Worm (Caenorhabditis elegans): ENCODE results near the gene ets-7.

The ets-7 gene

DNA sequence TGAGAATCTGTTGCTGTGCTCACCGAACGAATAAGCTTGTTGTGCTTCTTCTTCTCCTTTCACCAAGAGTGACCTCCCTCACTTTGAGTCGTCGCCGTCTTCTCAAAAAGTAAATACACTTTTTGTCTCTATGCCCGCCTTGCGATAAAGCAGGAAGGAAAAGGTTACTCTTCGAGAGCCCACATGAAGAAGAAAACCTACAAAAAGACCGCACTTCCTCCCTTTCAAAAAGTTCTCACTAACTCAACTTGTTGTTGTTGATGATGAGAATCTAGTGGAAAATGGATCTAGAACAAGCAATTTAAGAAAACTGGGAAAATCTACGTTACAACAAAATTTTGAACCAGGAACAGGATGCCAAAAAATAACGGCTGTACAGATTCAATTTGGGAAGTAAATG is 31.9 kb upstream of the ets-7 start, which contains the start of gene C50E3.6:
Gene C50E3.6, minus strand, starts transcription at position 101 of the 400 bp plus-strand sequence.
- TF ChIP-seq ceh-13 (GFP tag; optimal IDR thresholded peaks at IDR 0.05) (no peak), scrt-1 (GFP tag; IDR thresholded peaks at IDR 0.05) (no peak), ama-1 (optimal IDR thresholded peaks at IDR 0.05) (no peak), pes-1 (GFP tag; IDR thresholded peaks at IDR 0.05) (no peak), B0310.2 (tag; optimal IDR thresholded peaks at IDR 0.05) (no peak), hmg-4 (GFP tag; optimal IDR thresholded peaks at IDR 0.05) (no peak)

DNA sequence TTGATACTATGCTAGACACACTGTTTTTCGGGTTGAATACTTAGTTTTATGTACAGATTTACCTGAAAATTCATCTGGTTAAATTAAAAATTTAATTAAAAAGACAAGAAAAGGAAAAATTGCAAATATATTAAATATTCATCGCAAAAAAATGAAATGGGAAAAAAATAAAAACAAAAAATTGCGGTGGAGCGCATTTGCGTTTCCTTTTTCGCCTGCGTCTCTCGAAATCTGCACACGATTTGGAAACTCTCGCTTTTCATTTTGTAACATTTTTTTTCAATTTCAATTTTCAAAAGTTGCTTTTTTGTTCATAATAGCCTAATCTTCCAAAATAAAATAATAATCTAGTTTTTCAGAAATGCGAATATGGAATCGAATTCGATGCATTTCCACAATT is 29.0 kb upstream of the ets-7 start, which contains the start of the genes F19F10.11 and C50E3.5:
Gene F19F10.11, minus strand, starts transcription at position 68 of the 400 bp plus-strand sequence.
Gene C50E3.5, plus strand, starts transcription at position 360 of the 400 bp plus-strand sequence.
- TF ChIP-seq hmbx-1 (tag; optimal IDR thresholded peaks at IDR 0.05): no peak
- TF ChIP-seq tbx-11 (GFP tag; IDR thresholded peaks at IDR 0.05): no peak
- no peak for TF ChIP-seq B0310.2 (tag; optimal IDR thresholded peaks at IDR 0.05)
- no peak for TF ChIP-seq scrt-1 (GFP tag; IDR thresholded peaks at IDR 0.05)
- TF ChIP-seq sea-1 (GFP tag; conservative IDR thresholded peaks at IDR 0.05): no peak
- TF ChIP-seq F13C5.2 (tag; optimal IDR thresholded peaks at IDR 0.05): peak; percentile 34
- no peak for TF ChIP-seq ama-1 (optimal IDR thresholded peaks at IDR 0.05)

DNA sequence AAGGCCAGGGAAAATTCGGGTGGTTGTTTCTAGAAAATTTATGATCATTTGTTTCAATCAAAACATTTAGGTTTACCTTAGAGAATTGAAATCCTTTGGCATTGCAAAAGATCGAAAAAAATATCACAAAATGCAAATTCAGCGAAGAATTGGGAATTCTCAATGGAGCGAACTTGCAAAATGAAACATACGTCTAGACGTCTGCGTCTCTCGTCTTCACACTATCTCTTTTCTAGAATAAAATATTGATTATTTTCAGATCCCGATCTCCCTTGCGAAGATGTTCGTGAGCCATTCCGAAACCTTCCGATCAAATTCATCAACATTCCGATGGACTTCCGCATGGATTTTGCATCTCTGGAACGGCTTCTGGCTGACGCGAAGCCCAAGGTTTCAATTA is 21.8 kb upstream of the ets-7 start, which contains the start of gene ets-6:
Gene ets-6, minus strand, starts transcription at position 169 of the 400 bp plus-strand sequence.
- no peak for TF ChIP-seq aly-1 (tag; optimal IDR thresholded peaks at IDR 0.05)
- TF ChIP-seq sea-1 (GFP tag; conservative IDR thresholded peaks at IDR 0.05): no peak
- no peak for TF ChIP-seq pes-1 (GFP tag; IDR thresholded peaks at IDR 0.05)

DNA sequence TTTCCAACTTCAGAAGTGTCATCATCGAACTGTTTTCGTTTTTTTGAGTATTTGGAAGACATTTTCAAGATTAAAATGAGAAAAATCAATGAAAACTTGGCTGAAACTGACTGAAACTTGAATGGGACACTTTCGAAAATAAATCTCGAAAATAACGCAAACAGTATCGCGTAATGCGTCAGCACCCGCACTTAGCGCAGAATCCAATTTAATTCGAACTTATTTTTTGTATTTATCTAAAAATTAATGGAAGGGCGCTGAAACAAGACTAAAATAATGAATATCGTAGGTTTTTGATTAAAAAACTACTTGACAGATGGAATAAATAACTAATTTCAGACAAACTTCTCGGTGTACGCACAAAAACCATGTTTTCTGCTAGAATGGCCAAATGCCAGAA is 17.0 kb upstream of the ets-7 start, which contains the start of the genes snu-66 and ints-9:
Gene snu-66, minus strand, starts transcription at position 108 of the 400 bp plus-strand sequence.
Gene ints-9, plus strand, starts transcription at position 240 of the 400 bp plus-strand sequence.
- TF ChIP-seq ceh-13 (GFP tag; optimal IDR thresholded peaks at IDR 0.05) (no peak), aly-1 (tag; optimal IDR thresholded peaks at IDR 0.05) (no peak), tra-4 (tag; optimal IDR thresholded peaks at IDR 0.05) (no peak), B0310.2 (tag; optimal IDR thresholded peaks at IDR 0.05) (no peak), scrt-1 (GFP tag; IDR thresholded peaks at IDR 0.05) (no peak), flt-1 (GFP tag; IDR thresholded peaks at IDR 0.05) (no peak), F13C5.2 (tag; optimal IDR thresholded peaks at IDR 0.05) (no peak), ceh-36 (tag; optimal IDR thresholded peaks at IDR 0.05) (no peak), tbx-11 (GFP tag; IDR thresholded peaks at IDR 0.05) (no peak), ets-7 (tag; optimal IDR thresholded peaks at IDR 0.05) (no peak), ama-1 (optimal IDR thresholded peaks at IDR 0.05) (no peak), tbx-37 (GFP tag; conservative IDR thresholded peaks at IDR 0.05) (no peak), hnd-1 (tag; optimal IDR thresholded peaks at IDR 0.05) (no peak), sea-1 (GFP tag; conservative IDR thresholded peaks at IDR 0.05) (no peak), pes-1 (GFP tag; IDR thresholded peaks at IDR 0.05) (no peak), hmg-4 (GFP tag; optimal IDR thresholded peaks at IDR 0.05) (no peak), hmbx-1 (tag; optimal IDR thresholded peaks at IDR 0.05) (no peak)

DNA sequence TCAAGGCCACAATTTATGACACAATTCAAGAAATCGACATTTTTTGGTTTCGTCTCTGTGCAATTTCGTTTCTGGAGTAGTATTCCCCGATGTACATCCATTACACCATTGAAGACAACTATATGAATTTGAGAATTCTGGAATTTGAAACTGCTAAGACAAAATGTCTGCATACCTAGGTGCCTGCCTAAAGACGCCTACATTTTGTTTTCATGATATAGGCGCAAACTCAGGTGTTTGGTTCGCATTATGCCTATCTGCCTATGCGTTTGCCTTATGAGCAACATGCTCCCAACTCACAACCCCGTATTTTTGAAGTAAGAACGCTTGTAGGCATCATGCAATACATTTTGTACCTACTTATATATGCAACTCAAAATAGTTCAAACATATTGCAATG is 12.4 kb upstream of the ets-7 start, which contains the start of gene F19F10.14:
Gene F19F10.14, minus strand, starts transcription at position 101 of the 400 bp plus-strand sequence.
- TF ChIP-seq aly-1 (tag; optimal IDR thresholded peaks at IDR 0.05) (no peak), ceh-36 (tag; optimal IDR thresholded peaks at IDR 0.05) (no peak), sea-1 (GFP tag; conservative IDR thresholded peaks at IDR 0.05) (no peak), ceh-13 (GFP tag; optimal IDR thresholded peaks at IDR 0.05) (no peak), flt-1 (GFP tag; IDR thresholded peaks at IDR 0.05) (no peak), F13C5.2 (tag; optimal IDR thresholded peaks at IDR 0.05) (no peak), pes-1 (GFP tag; IDR thresholded peaks at IDR 0.05) (no peak), tbx-11 (GFP tag; IDR thresholded peaks at IDR 0.05) (no peak), B0310.2 (tag; optimal IDR thresholded peaks at IDR 0.05) (no peak), hmg-4 (GFP tag; optimal IDR thresholded peaks at IDR 0.05) (no peak)

DNA sequence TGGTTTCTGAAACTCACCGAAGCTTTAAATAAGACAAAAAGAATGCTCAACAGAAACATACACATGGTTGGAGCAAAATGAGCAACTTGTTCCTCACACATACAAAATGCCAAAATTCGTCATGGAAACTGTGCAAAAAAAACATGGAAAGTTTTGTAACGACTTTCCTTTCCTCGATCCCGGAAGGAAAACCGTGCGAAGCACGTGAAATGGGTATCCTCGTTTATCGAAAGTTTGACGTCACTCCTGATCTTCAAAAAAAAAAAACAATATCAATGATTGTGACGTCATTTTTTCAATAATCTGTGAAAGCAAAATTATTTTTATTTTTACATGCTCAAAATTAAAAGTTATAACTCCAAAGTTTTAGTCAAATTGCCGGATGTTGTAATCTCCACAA is 11.7 kb upstream of the ets-7 start, which contains the start of gene clec-212:
Gene clec-212, minus strand, starts transcription at position 101 of the 400 bp plus-strand sequence.
- no peak for TF ChIP-seq scrt-1 (GFP tag; IDR thresholded peaks at IDR 0.05)
- no peak for TF ChIP-seq flt-1 (GFP tag; IDR thresholded peaks at IDR 0.05)
- TF ChIP-seq pes-1 (GFP tag; IDR thresholded peaks at IDR 0.05): no peak
- TF ChIP-seq sea-1 (GFP tag; conservative IDR thresholded peaks at IDR 0.05): no peak
- TF ChIP-seq tra-4 (tag; optimal IDR thresholded peaks at IDR 0.05): no peak
- no peak for TF ChIP-seq F13C5.2 (tag; optimal IDR thresholded peaks at IDR 0.05)
- no peak for TF ChIP-seq hmg-4 (GFP tag; optimal IDR thresholded peaks at IDR 0.05)
- TF ChIP-seq aly-1 (tag; optimal IDR thresholded peaks at IDR 0.05): no peak
- TF ChIP-seq hmbx-1 (tag; optimal IDR thresholded peaks at IDR 0.05): no peak
- no peak for TF ChIP-seq B0310.2 (tag; optimal IDR thresholded peaks at IDR 0.05)
- no peak for TF ChIP-seq ceh-36 (tag; optimal IDR thresholded peaks at IDR 0.05)
- no peak for TF ChIP-seq ets-7 (tag; optimal IDR thresholded peaks at IDR 0.05)
- no peak for TF ChIP-seq tbx-37 (GFP tag; conservative IDR thresholded peaks at IDR 0.05)
- TF ChIP-seq hnd-1 (tag; optimal IDR thresholded peaks at IDR 0.05): no peak
- TF ChIP-seq tbx-11 (GFP tag; IDR thresholded peaks at IDR 0.05): no peak
- no peak for TF ChIP-seq ceh-13 (GFP tag; optimal IDR thresholded peaks at IDR 0.05)
- no peak for TF ChIP-seq ama-1 (optimal IDR thresholded peaks at IDR 0.05)

DNA sequence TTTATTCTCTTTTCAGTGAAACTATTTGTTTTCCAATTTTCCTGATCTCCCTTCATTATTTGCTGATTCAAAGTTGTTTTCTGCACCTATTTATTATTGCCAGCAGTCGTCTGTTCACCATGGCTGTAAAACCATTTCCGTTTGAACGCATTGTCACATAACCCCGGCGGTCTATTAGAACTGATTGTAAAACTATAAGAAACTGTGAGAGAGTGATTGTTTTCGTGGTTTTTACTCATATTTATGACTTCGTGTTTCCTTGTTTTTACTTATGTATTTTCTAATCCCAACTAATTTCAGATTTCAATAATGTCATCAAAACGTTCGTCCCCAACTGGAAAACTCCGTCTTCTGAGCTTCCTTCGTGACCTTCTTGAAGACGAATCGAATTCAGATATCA is 4.4 kb upstream of the ets-7 start, which contains the start of gene F19F10.1:
Gene F19F10.1, plus strand, starts transcription at position 301 of the 400 bp plus-strand sequence.
- TF ChIP-seq ceh-36 (tag; optimal IDR thresholded peaks at IDR 0.05) (no peak), tra-4 (tag; optimal IDR thresholded peaks at IDR 0.05) (no peak), B0310.2 (tag; optimal IDR thresholded peaks at IDR 0.05) (no peak), tbx-37 (GFP tag; conservative IDR thresholded peaks at IDR 0.05) (no peak), hmbx-1 (tag; optimal IDR thresholded peaks at IDR 0.05) (no peak), ceh-13 (GFP tag; optimal IDR thresholded peaks at IDR 0.05) (no peak), ets-7 (tag; optimal IDR thresholded peaks at IDR 0.05) (no peak), aly-1 (tag; optimal IDR thresholded peaks at IDR 0.05) (no peak), scrt-1 (GFP tag; IDR thresholded peaks at IDR 0.05) (no peak), tbx-11 (GFP tag; IDR thresholded peaks at IDR 0.05) (no peak), flt-1 (GFP tag; IDR thresholded peaks at IDR 0.05) (no peak), hmg-4 (GFP tag; optimal IDR thresholded peaks at IDR 0.05) (no peak), ama-1 (optimal IDR thresholded peaks at IDR 0.05) (no peak), F13C5.2 (tag; optimal IDR thresholded peaks at IDR 0.05) (no peak), pes-1 (GFP tag; IDR thresholded peaks at IDR 0.05) (no peak), sea-1 (GFP tag; conservative IDR thresholded peaks at IDR 0.05) (no peak), hnd-1 (tag; optimal IDR thresholded peaks at IDR 0.05) (no peak)

All from whole organism, early embryonic.